Worm (Caenorhabditis elegans) whole organism, late embryonic: Measurements from ENCODE around the gene C39D10.2.

Source experiments
- C08G9.2 ChIP-seq: sonication (generic microtip); optimal IDR thresholded peaks from 2 replicates; lab custom pipeline; 2016; ENCODE audit warnings: mild to moderate bottlenecking, missing genetic modification characterization, moderate library complexity, missing compliant biosample characterization
- C38D4.7 ChIP-seq: fragments of 200-800 bp; sonication (Bioruptor generic); optimal IDR thresholded peaks from 2 replicates; lab custom pipeline; 2018; ENCODE audit warnings: mild to moderate bottlenecking, missing genetic modification characterization, moderate library complexity, missing compliant biosample characterization
- F13H6.1 ChIP-seq: sonication (generic microtip); optimal IDR thresholded peaks from 2 replicates; lab custom pipeline; 2016; ENCODE audit warnings: missing genetic modification characterization, missing compliant biosample characterization
- Y22D7AL.16 ChIP-seq: sonication (generic microtip); optimal IDR thresholded peaks from 2 replicates; lab custom pipeline; 2016; ENCODE audit warnings: missing genetic modification characterization, missing compliant biosample characterization
- ama-1 ChIP-seq: fragments of 150-350 bp; optimal IDR thresholded peaks from 2 replicates; lab custom pipeline; 2014
- ceh-18 ChIP-seq: sonication (generic microtip); optimal IDR thresholded peaks from 2 replicates; lab custom pipeline; 2016; ENCODE audit warnings: missing genetic modification characterization, missing compliant biosample characterization
- ceh-19 ChIP-seq: fragments of 200-800 bp; sonication (Bioruptor generic); optimal IDR thresholded peaks from 2 replicates; lab custom pipeline; 2018; ENCODE audit warnings: mild to moderate bottlenecking, missing genetic modification characterization, missing compliant biosample characterization
- ceh-30 ChIP-seq: fragments of 150-350 bp; optimal IDR thresholded peaks from 2 replicates; lab custom pipeline; 2014; ENCODE audit warnings: missing biosample characterization, missing genetic modification characterization
- ceh-34 ChIP-seq: sonication (generic microtip); optimal IDR thresholded peaks from 2 replicates; lab custom pipeline; 2016; ENCODE audit warnings: mild to moderate bottlenecking, missing genetic modification characterization, missing compliant biosample characterization
- che-1 ChIP-seq: sonication (generic microtip); optimal IDR thresholded peaks from 2 replicates; lab custom pipeline; 2016; ENCODE audit warnings: mild to moderate bottlenecking, missing genetic modification characterization, missing compliant biosample characterization
- dmd-4 ChIP-seq: sonication (generic microtip); optimal IDR thresholded peaks from 2 replicates; lab custom pipeline; 2016; ENCODE audit warnings: borderline replicate concordance, missing genetic modification characterization, missing compliant biosample characterization
- elt-2 ChIP-seq: sonication (generic microtip); optimal IDR thresholded peaks from 2 replicates; lab custom pipeline; 2016; ENCODE audit warnings: missing genetic modification reagents, missing genetic modification characterization, missing compliant biosample characterization
- elt-4 ChIP-seq: sonication (generic microtip); optimal IDR thresholded peaks from 2 replicates; lab custom pipeline; 2016; ENCODE audit warnings: missing genetic modification characterization, missing compliant biosample characterization
- ets-4 ChIP-seq: sonication (generic microtip); optimal IDR thresholded peaks from 2 replicates; lab custom pipeline; 2016; ENCODE audit warnings: missing genetic modification characterization, missing compliant biosample characterization
- eyg-1 ChIP-seq: sonication (generic microtip); optimal IDR thresholded peaks from 2 replicates; lab custom pipeline; 2016; ENCODE audit warnings: missing genotype, missing genetic modification characterization, missing compliant biosample characterization
- fax-1 ChIP-seq: sonication (generic microtip); optimal IDR thresholded peaks from 2 replicates; lab custom pipeline; 2016; ENCODE audit warnings: missing genotype, missing genetic modification characterization, missing compliant biosample characterization
- fkh-6 ChIP-seq: sonication (generic microtip); optimal IDR thresholded peaks from 2 replicates; lab custom pipeline; 2016; ENCODE audit warnings: missing genetic modification characterization, missing compliant biosample characterization
- gmeb-2 ChIP-seq: sonication (generic microtip); optimal IDR thresholded peaks from 2 replicates; lab custom pipeline; 2016; ENCODE audit warnings: missing genetic modification characterization, inconsistent platforms, missing compliant biosample characterization
- hlh-30 ChIP-seq: sonication (generic microtip); optimal IDR thresholded peaks from 2 replicates; lab custom pipeline; 2017; ENCODE audit warnings: antibody characterized with exemption, missing genetic modification characterization, missing compliant biosample characterization; ENCODE audit not compliant: insufficient read depth
- hlh-6 ChIP-seq: sonication (generic microtip); optimal IDR thresholded peaks from 2 replicates; lab custom pipeline; 2016; ENCODE audit warnings: missing genotype, missing genetic modification characterization, missing compliant biosample characterization
- hlh-8 ChIP-seq: sonication (generic microtip); optimal IDR thresholded peaks from 2 replicates; lab custom pipeline; 2016; ENCODE audit warnings: missing genotype, missing genetic modification characterization, missing compliant biosample characterization
- lim-6 ChIP-seq: sonication (generic microtip); optimal IDR thresholded peaks from 2 replicates; lab custom pipeline; 2016; ENCODE audit warnings: missing genetic modification characterization, missing compliant biosample characterization
- madf-2 ChIP-seq: sonication (generic microtip); optimal IDR thresholded peaks from 2 replicates; lab custom pipeline; 2017; ENCODE audit warnings: missing genetic modification characterization, missing compliant biosample characterization
- nfya-1 ChIP-seq: sonication (generic microtip); optimal IDR thresholded peaks from 2 replicates; lab custom pipeline; 2017; ENCODE audit warnings: missing genetic modification characterization, mild to moderate bottlenecking, missing compliant biosample characterization, antibody characterized with exemption, moderate library complexity
- npax-4 ChIP-seq: sonication (generic microtip); optimal IDR thresholded peaks from 2 replicates; lab custom pipeline; 2016; ENCODE audit warnings: missing genetic modification characterization, missing compliant biosample characterization
- odd-2 ChIP-seq: sonication (generic microtip); optimal IDR thresholded peaks from 2 replicates; lab custom pipeline; 2017; ENCODE audit warnings: antibody characterized with exemption, mild to moderate bottlenecking, missing genetic modification characterization, missing compliant biosample characterization
- pqm-1 ChIP-seq: sonication (generic microtip); optimal IDR thresholded peaks from 2 replicates; lab custom pipeline; 2016; ENCODE audit warnings: missing genetic modification characterization, missing compliant biosample characterization
- pros-1 ChIP-seq: fragments of 150-350 bp; optimal IDR thresholded peaks from 2 replicates; lab custom pipeline; 2014; ENCODE audit warnings: missing biosample characterization, missing genetic modification reagents, missing genetic modification characterization
- ref-2 ChIP-seq: sonication (generic microtip); optimal IDR thresholded peaks from 2 replicates; lab custom pipeline; 2016; ENCODE audit warnings: missing genetic modification characterization, missing compliant biosample characterization
- rnt-1 ChIP-seq: sonication (generic microtip); optimal IDR thresholded peaks from 2 replicates; lab custom pipeline; 2016; ENCODE audit warnings: missing genetic modification characterization, missing compliant biosample characterization
- sox-2 ChIP-seq: fragments of 200-800 bp; sonication (Bioruptor generic); IDR thresholded peaks from 2 replicates; pipeline ENCODE4 v1.3.6; 2022; ENCODE audit warnings: missing genetic modification reagents, missing genetic modification characterization, missing compliant biosample characterization
- sox-4 ChIP-seq: sonication (generic microtip); optimal IDR thresholded peaks from 2 replicates; lab custom pipeline; 2017; ENCODE audit warnings: mild to moderate bottlenecking, missing genetic modification characterization, inconsistent platforms, missing compliant biosample characterization
- syd-9 ChIP-seq: sonication (generic microtip); optimal IDR thresholded peaks from 2 replicates; lab custom pipeline; 2016; ENCODE audit warnings: mild to moderate bottlenecking, missing genetic modification characterization, moderate library complexity, missing compliant biosample characterization
- tbx-7 ChIP-seq: sonication (generic microtip); optimal IDR thresholded peaks from 2 replicates; lab custom pipeline; 2016; ENCODE audit warnings: missing genotype, missing genetic modification characterization, missing compliant biosample characterization
- ttx-3 ChIP-seq: sonication (generic microtip); optimal IDR thresholded peaks from 2 replicates; lab custom pipeline; 2016; ENCODE audit warnings: missing genetic modification reagents, missing genetic modification characterization, missing compliant biosample characterization
- unc-86 ChIP-seq: sonication (generic microtip); optimal IDR thresholded peaks from 2 replicates; lab custom pipeline; 2016; ENCODE audit warnings: missing genetic modification characterization, missing compliant biosample characterization
- ztf-16 ChIP-seq: sonication (generic microtip); optimal IDR thresholded peaks from 2 replicates; lab custom pipeline; 2017; ENCODE audit warnings: missing genetic modification characterization, missing compliant biosample characterization

The C39D10.2 gene

DNA sequence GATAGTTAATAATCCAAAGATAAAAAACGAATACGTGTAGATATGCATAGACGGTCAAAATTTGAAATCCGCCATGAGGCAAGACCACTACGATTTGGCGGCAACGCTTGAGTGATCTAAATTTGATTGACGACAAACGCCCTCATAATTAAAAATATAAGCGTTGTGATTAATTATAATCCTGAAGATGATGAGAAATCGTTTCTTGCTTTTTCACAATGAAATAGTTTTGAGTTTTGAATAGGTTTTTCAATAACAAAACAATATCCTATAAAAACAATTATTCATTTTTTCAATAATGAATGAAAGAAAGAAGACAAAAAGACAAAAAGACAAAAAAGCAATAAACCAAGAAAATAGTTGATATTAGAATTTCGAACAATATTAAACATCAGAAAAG, 41.6 kb upstream of the C39D10.2 start, which contains the start of gene C54D2.6:
Gene C54D2.6 (minus strand): TSS at position 101 of the 400 bp plus-strand sequence.
- TF ChIP-seq ref-2 (tag; lab: Kevin White, UChicago): no peak
- no peak for TF ChIP-seq unc-86 (tag; lab: Kevin White, UChicago)
- no peak for TF ChIP-seq pqm-1 (tag; lab: Kevin White, UChicago)

ce11 chrX:7866493-7866892, 22.5 kb upstream of the C39D10.2 start:
- no peak for TF ChIP-seq dmd-4
- no peak for TF ChIP-seq hlh-30 (tag; lab: Kevin White, UChicago)
- no peak for TF ChIP-seq C08G9.2
- no peak for TF ChIP-seq che-1 (tag; lab: Kevin White, UChicago)
- TF ChIP-seq F13H6.1 (tag; lab: Kevin White, UChicago): no peak
- TF ChIP-seq npax-4 (tag; lab: Kevin White, UChicago): no peak
- TF ChIP-seq nfya-1 (tag; lab: Kevin White, UChicago): no peak
- TF ChIP-seq C38D4.7 (GFP tag; lab: Kevin White, UChicago): no peak
- no peak for TF ChIP-seq elt-2 (tag; lab: Kevin White, UChicago)
- TF ChIP-seq elt-4 (tag; lab: Kevin White, UChicago): no peak
- TF ChIP-seq fax-1 (tag; lab: Kevin White, UChicago): no peak
- TF ChIP-seq hlh-6 (tag; lab: Kevin White, UChicago): no peak
- TF ChIP-seq Y22D7AL.16 (tag; lab: Kevin White, UChicago): no peak
- no peak for TF ChIP-seq tbx-7
- no peak for TF ChIP-seq odd-2 (tag; lab: Kevin White, UChicago)
- no peak for TF ChIP-seq lim-6 (tag; lab: Kevin White, UChicago)
- no peak for TF ChIP-seq pros-1 (tag; lab: Kevin White, UChicago)
- TF ChIP-seq ceh-19: no peak
- TF ChIP-seq ceh-30 (tag; lab: Kevin White, UChicago): no peak

- TF ChIP-seq gmeb-2 (tag; lab: Kevin White, UChicago): no peak
- TF ChIP-seq, all 69 proteins: peak for 0
Observed at ce11 chrX:7867307-7867706, 21.7 kb upstream of the C39D10.2 start.

ce11 chrX:7873350-7873749, 15.7 kb upstream of the C39D10.2 start:
- TF ChIP-seq ceh-18 (no peak), sox-4 (tag; lab: Kevin White, UChicago) (no peak), ama-1 (lab: Kevin White, UChicago) (no peak), odd-2 (tag; lab: Kevin White, UChicago) (no peak), syd-9 (tag; lab: Kevin White, UChicago) (no peak), eyg-1 (tag; lab: Kevin White, UChicago) (no peak), ceh-34 (tag; lab: Kevin White, UChicago) (no peak), rnt-1 (tag; lab: Kevin White, UChicago) (no peak), C38D4.7 (GFP tag; lab: Kevin White, UChicago) (no peak), npax-4 (tag; lab: Kevin White, UChicago) (no peak), gmeb-2 (tag; lab: Kevin White, UChicago) (no peak), ref-2 (tag; lab: Kevin White, UChicago) (no peak), ztf-16 (tag; lab: Kevin White, UChicago) (no peak), ceh-19 (no peak), fkh-6 (tag; lab: Kevin White, UChicago) (no peak), ets-4 (tag; lab: Kevin White, UChicago) (no peak), ttx-3 (tag; lab: Kevin White, UChicago) (no peak)

- no peak for TF ChIP-seq hlh-8
- no peak for TF ChIP-seq F13H6.1 (tag; lab: Kevin White, UChicago)
- TF ChIP-seq lim-6 (tag; lab: Kevin White, UChicago): no peak
- no peak for TF ChIP-seq madf-2 (tag; lab: Kevin White, UChicago)
- TF ChIP-seq sox-2 (GFP tag; lab: Robert Waterston, UW): no peak
- no peak for TF ChIP-seq nfya-1 (tag; lab: Kevin White, UChicago)
- no peak for TF ChIP-seq eyg-1 (tag; lab: Kevin White, UChicago)
- TF ChIP-seq gmeb-2 (tag; lab: Kevin White, UChicago): no peak
- no peak for TF ChIP-seq fkh-6 (tag; lab: Kevin White, UChicago)
Observed at ce11 chrX:7875854-7876253, 13.2 kb upstream of the C39D10.2 start, which contains the start of gene cca-1. cca-1 (minus strand) TSS chrX:7875954.
